Worm (Caenorhabditis elegans) whole organism, late embryonic: ENCODE results near the gene K01G12.3.

Experiments used
- che-1 ChIP-seq: sonication (generic microtip); optimal IDR thresholded peaks from 2 replicates; lab custom pipeline; 2016; ENCODE audit warnings: mild to moderate bottlenecking, missing genetic modification characterization, missing compliant biosample characterization
- ets-4 ChIP-seq: sonication (generic microtip); optimal IDR thresholded peaks from 2 replicates; lab custom pipeline; 2016; ENCODE audit warnings: missing genetic modification characterization, missing compliant biosample characterization
- fax-1 ChIP-seq: sonication (generic microtip); optimal IDR thresholded peaks from 2 replicates; lab custom pipeline; 2016; ENCODE audit warnings: missing genotype, missing genetic modification characterization, missing compliant biosample characterization
- mec-3 ChIP-seq: sonication (generic microtip); optimal IDR thresholded peaks from 2 replicates; lab custom pipeline; 2016; ENCODE audit warnings: borderline replicate concordance, missing genetic modification characterization, missing compliant biosample characterization
- nhr-11 ChIP-seq: fragments of 150-350 bp; optimal IDR thresholded peaks from 2 replicates; lab custom pipeline; 2014; ENCODE audit warnings: missing biosample characterization, missing genetic modification characterization
- pat-9 ChIP-seq: fragments of 200-800 bp; sonication (Bioruptor generic); optimal IDR thresholded peaks from 2 replicates; lab custom pipeline; 2018; ENCODE audit warnings: mild to moderate bottlenecking, missing genetic modification characterization, moderate library complexity, missing compliant biosample characterization
- pros-1 ChIP-seq: fragments of 150-350 bp; optimal IDR thresholded peaks from 2 replicates; lab custom pipeline; 2014; ENCODE audit warnings: missing biosample characterization, missing genetic modification reagents, missing genetic modification characterization
- rnt-1 ChIP-seq: sonication (generic microtip); optimal IDR thresholded peaks from 2 replicates; lab custom pipeline; 2016; ENCODE audit warnings: missing genetic modification characterization, missing compliant biosample characterization
- tbx-2 ChIP-seq: sonication (generic microtip); optimal IDR thresholded peaks from 2 replicates; lab custom pipeline; 2016; ENCODE audit warnings: missing genetic modification characterization, missing compliant biosample characterization
- ztf-16 ChIP-seq: sonication (generic microtip); optimal IDR thresholded peaks from 2 replicates; lab custom pipeline; 2017; ENCODE audit warnings: missing genetic modification characterization, missing compliant biosample characterization

DNA sequence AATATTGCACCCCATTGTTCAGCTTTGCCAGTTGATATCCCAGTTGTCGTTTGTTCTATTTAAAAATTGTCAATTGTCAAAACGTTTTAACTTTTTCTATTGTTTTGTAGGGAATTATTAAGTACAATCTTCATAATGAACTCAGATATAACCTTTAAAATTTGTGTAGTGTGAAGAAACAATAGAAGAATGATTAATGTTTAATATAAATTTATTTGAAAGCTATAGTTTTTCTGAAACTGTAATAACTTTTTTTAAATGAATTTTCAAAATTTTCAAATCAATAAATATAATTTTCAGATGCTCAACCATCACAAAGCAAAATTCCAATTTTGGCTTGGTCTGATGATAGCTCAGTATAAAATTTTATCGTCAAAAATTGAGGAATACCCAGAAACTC lies 1.4 kb upstream of the K01G12.3 start, which contains the start of gene K01G12.22:
- TF ChIP-seq tbx-2 (tag; lab: Kevin White, UChicago) (no peak), che-1 (tag; lab: Kevin White, UChicago) (no peak), rnt-1 (tag; lab: Kevin White, UChicago) (no peak), ztf-16 (tag; lab: Kevin White, UChicago) (no peak), fax-1 (tag; lab: Kevin White, UChicago) (no peak), mec-3 (tag; lab: Kevin White, UChicago) (no peak), ets-4 (no peak), pros-1 (tag; lab: Kevin White, UChicago) (no peak), nhr-11 (tag; lab: Kevin White, UChicago) (no peak), pat-9 (no peak)
